Fruit fly (Drosophila melanogaster) Kc167 (cell line): ENCODE results near the gene CG18766.

Source experiments
- Myc ChIP-seq: fragments of >200 bp; optimal IDR thresholded peaks from 2 replicates; lab custom pipeline; 2017; ENCODE audit warnings: missing external identifiers
- Sin3A ChIP-seq: fragments of >200 bp; optimal IDR thresholded peaks from 2 replicates; lab custom pipeline; 2018; ENCODE audit warnings: missing external identifiers
- h ChIP-seq: fragments of >200 bp; optimal IDR thresholded peaks from 3 replicates; lab custom pipeline; 2018; ENCODE audit warnings: missing external identifiers
- insv ChIP-seq: fragments of >200 bp; optimal IDR thresholded peaks from 3 replicates; lab custom pipeline; 2018; ENCODE audit warnings: missing external identifiers
- psq ChIP-seq: fragments of >200 bp; optimal IDR thresholded peaks from 2 replicates; lab custom pipeline; 2017; ENCODE audit warnings: missing external identifiers

DNA sequence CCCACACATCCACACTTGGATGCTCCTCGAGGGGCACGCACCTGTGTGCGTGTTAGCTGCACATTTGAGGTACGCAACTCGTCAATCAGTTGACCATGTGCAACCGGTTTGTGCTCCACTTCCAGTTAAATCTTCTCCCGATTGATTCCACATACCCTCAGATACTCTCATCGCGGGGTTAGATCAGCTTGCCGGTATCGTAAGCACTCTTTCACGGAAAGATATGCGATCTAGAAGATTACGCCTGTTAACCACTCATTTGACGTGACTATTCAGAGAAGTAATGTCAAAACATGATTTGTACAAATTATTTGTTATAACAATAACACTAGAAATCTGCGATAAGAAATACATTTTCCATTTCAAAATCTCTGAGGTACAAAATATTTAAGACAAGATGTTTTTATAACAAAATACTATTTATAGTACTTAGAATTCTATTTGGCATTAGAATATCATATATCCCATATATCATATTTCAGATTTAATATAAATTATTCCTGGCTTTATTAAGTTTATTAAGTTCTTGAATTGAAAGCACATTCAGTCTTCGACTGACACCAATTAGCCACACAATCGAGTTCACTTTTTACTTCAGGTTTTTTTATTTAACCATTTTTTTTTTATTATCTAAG lies 24.1 kb downstream of the CG18766 start:
- TF ChIP-seq Sin3A (lab: Kevin White, UChicago) (no peak), h (no peak), psq (lab: Kevin White, UChicago) (no peak), Myc (no peak), insv (lab: Kevin White, UChicago) (no peak)
